Fruit fly (Drosophila melanogaster) S2 (cell line): ENCODE measurements around the gene alpha-Man-IIa.

Source experiments
- CG8478 ChIP-seq: fragments of >200 bp; optimal IDR thresholded peaks from 2 replicates; lab custom pipeline; 2018
- CTCF ChIP-seq, 2 experiments: fragments of >200 bp; optimal IDR thresholded peaks; 2 replicates each; lab custom pipeline; 2018

dm6 chr3R:9385987-9386386 lies 26.4 kb upstream of the alpha-Man-IIa start:
- TF ChIP-seq CG8478 (lab: Kevin White, UChicago) = no peak
- no peak for TF ChIP-seq CTCF (optimal IDR thresholded peaks at IDR 0.05; lab: Kevin White, UChicago)
